Fruit fly (Drosophila melanogaster): ENCODE data around the gene eIF4EHP.
A peak's percentile ranks its signal among the peaks of the same experiment; 100 is the strongest.

Gene eIF4EHP

DNA sequence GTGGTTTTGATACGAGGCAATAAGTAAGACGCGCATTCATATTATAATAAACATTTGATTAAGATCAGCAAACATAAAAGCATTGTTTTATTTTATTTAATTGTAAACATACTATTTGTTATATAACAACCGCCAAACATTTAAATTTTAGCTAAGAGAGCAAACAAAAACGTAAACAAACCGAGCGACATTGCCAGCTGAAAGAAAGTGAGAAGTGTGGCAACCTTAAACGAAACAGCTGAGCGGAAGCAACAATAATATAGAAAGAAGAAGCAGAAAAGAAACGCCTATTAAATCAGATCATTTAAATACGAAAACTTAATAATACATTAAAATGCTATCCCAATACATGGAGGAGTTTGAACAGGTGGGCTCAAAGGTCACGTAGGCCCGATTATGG lies 25.8 kb upstream of the eIF4EHP start, which contains the start of gene Sec10 (continued):
- TF ChIP-seq CG17385 (GFP tag; optimal IDR thresholded peaks at IDR 0.05) (peak; percentile 97), Eip74EF (GFP tag; optimal IDR thresholded peaks at IDR 0.05) (no peak), Dek (tag; optimal IDR thresholded peaks at IDR 0.05) (no peak), bigmax (GFP tag; optimal IDR thresholded peaks at IDR 0.05) (peak; percentile 36), NC2β (GFP tag; optimal IDR thresholded peaks at IDR 0.05) (no peak), fd102C (GFP tag; optimal IDR thresholded peaks at IDR 0.05) (no peak), kay (GFP tag; optimal IDR thresholded peaks at IDR 0.05) (no peak), Bdp1 (GFP tag; optimal IDR thresholded peaks at IDR 0.05) (no peak), CG7987 (GFP tag; optimal IDR thresholded peaks at IDR 0.05) (peak; percentile 3), Dp (GFP tag; optimal IDR thresholded peaks at IDR 0.05) (peak; percentile 85), CG11093 (GFP tag; IDR thresholded peaks at IDR 0.05) (no peak), zfh2 (GFP tag; optimal IDR thresholded peaks at IDR 0.05) (no peak), CG13775 (GFP tag; optimal IDR thresholded peaks at IDR 0.05) (no peak), CTCF (GFP tag; optimal IDR thresholded peaks at IDR 0.05) (peak; percentile 32), B-H2 (GFP tag; optimal IDR thresholded peaks at IDR 0.05) (no peak), CG17912 (GFP tag; optimal IDR thresholded peaks at IDR 0.05) (peak; percentile 48), CG7839 (tag; optimal IDR thresholded peaks at IDR 0.05) (no peak), Dref (GFP tag; IDR thresholded peaks at IDR 0.05) (peak; percentile 41), CG11723 (GFP tag; optimal IDR thresholded peaks at IDR 0.05) (no peak), CG8359 (GFP tag; optimal IDR thresholded peaks at IDR 0.05; ENCODE audit: borderline replicate concordance) (no peak), jigr1 (GFP tag; IDR thresholded peaks at IDR 0.05) (no peak), Ets97D (GFP tag; optimal IDR thresholded peaks at IDR 0.05) (peak; percentile 77), CG7786 (GFP tag; optimal IDR thresholded peaks at IDR 0.05) (no peak), hkb (optimal IDR thresholded peaks at IDR 0.05) (no peak), hkb (GFP tag; IDR thresholded peaks at IDR 0.05) (peak; percentile 41; the same call in 1 of the 2 replicates), CG15514 (GFP tag; optimal IDR thresholded peaks at IDR 0.05) (peak; percentile 17), CG17829 (tag; optimal IDR thresholded peaks at IDR 0.05) (peak; percentile 27), ewg (GFP tag; optimal IDR thresholded peaks at IDR 0.05) (no peak), repo (GFP tag; optimal IDR thresholded peaks at IDR 0.05) (no peak), ab (GFP tag; optimal IDR thresholded peaks at IDR 0.05) (no peak), CG17612 (GFP tag; IDR thresholded peaks at IDR 0.05) (no peak), CG13624 (GFP tag; optimal IDR thresholded peaks at IDR 0.05) (no peak), CG4617 (GFP tag; optimal IDR thresholded peaks at IDR 0.05; ENCODE audit: borderline replicate concordance) (peak; percentile 43), CG2199 (GFP tag; IDR thresholded peaks at IDR 0.05) (no peak), dan (GFP tag; IDR thresholded peaks at IDR 0.05) (no peak), Hr78 (GFP tag; optimal IDR thresholded peaks at IDR 0.05) (no peak), da (GFP tag; optimal IDR thresholded peaks at IDR 0.05) (no peak), Optix (GFP tag; IDR thresholded peaks at IDR 0.05) (no peak), eyg (GFP tag; optimal IDR thresholded peaks at IDR 0.05) (no peak), Hmr (GFP tag; optimal IDR thresholded peaks at IDR 0.05) (no peak), bcd (GFP tag; optimal IDR thresholded peaks at IDR 0.05) (no peak), CG7271 (tag; optimal IDR thresholded peaks at IDR 0.05) (peak; percentile 11), Neu2 (GFP tag; optimal IDR thresholded peaks at IDR 0.05; ENCODE audit: borderline replicate concordance) (no peak), CG6854 (GFP tag; optimal IDR thresholded peaks at IDR 0.05) (no peak), CG10565 (GFP tag; optimal IDR thresholded peaks at IDR 0.05) (no peak), dmrt99B (tag; optimal IDR thresholded peaks at IDR 0.05) (no peak), CG2116 (GFP tag; optimal IDR thresholded peaks at IDR 0.05) (peak; percentile 36), CG2889 (GFP tag; IDR thresholded peaks at IDR 0.05) (no peak), CG12219 (GFP tag; optimal IDR thresholded peaks at IDR 0.05) (no peak), trh (GFP tag; optimal IDR thresholded peaks at IDR 0.05) (no peak), sna (GFP tag; IDR thresholded peaks at IDR 0.05; ENCODE audit: partially characterized antibody) (no peak), Elba2 (GFP tag; optimal IDR thresholded peaks at IDR 0.05) (peak; percentile 28)
